Worm (Caenorhabditis elegans) whole organism, L4/young adult: ENCODE data around the gene T07C4.12.

Experiments used
- W03F9.2 ChIP-seq: fragments of 150-350 bp; optimal IDR thresholded peaks from 2 replicates; lab custom pipeline; 2014; ENCODE audit warnings: missing biosample characterization, missing genetic modification characterization
- dao-5 ChIP-seq: sonication (generic microtip); optimal IDR thresholded peaks from 2 replicates; lab custom pipeline; 2016; ENCODE audit warnings: missing genotype, missing genetic modification characterization, moderate library complexity, missing compliant biosample characterization
- him-1 ChIP-seq: sonication (generic microtip); optimal IDR thresholded peaks from 2 replicates; lab custom pipeline; 2016; ENCODE audit warnings: missing genotype, missing genetic modification reagents, missing genetic modification characterization, missing compliant biosample characterization

The T07C4.12 gene

ce11 chrIII:10332560-10332959 is at the start of gene T07C4.12:
Gene T07C4.12 (minus strand): TSS chrIII:10332660.
- TF ChIP-seq W03F9.2 (no peak), him-1 (tag; lab: Kevin White, UChicago) (no peak), dao-5 (no peak)

ce11 chrIII:10381473-10381872 is 49.0 kb upstream of the T07C4.12 start, which contains the start of gene C38H2.2:
Gene C38H2.2 (plus strand): TSS chrIII:10381773.
- TF ChIP-seq dao-5 (no peak), W03F9.2 (no peak), him-1 (tag; lab: Kevin White, UChicago) (no peak)

ce11 chrIII:10380640-10381039 is 48.2 kb upstream of the T07C4.12 start:
- TF ChIP-seq him-1 (tag; lab: Kevin White, UChicago) = no peak
- TF ChIP-seq W03F9.2 = no peak
- TF ChIP-seq dao-5 = no peak

ce11 chrIII:10379632-10380031 is 47.2 kb upstream of the T07C4.12 start:
- no peak for TF ChIP-seq dao-5
- no peak for TF ChIP-seq him-1 (tag; lab: Kevin White, UChicago)
- no peak for TF ChIP-seq W03F9.2

ce11 chrIII:10378899-10379298 is 46.4 kb upstream of the T07C4.12 start:
- no peak for TF ChIP-seq dao-5
- TF ChIP-seq W03F9.2 = no peak
- no peak for TF ChIP-seq him-1 (tag; lab: Kevin White, UChicago)

ce11 chrIII:10376041-10376440 is 43.6 kb upstream of the T07C4.12 start:
- no peak for TF ChIP-seq him-1 (tag; lab: Kevin White, UChicago)
- no peak for TF ChIP-seq dao-5
- TF ChIP-seq W03F9.2 = no peak

- TF ChIP-seq W03F9.2 = no peak
- TF ChIP-seq dao-5 = no peak
- no peak for TF ChIP-seq him-1 (tag; lab: Kevin White, UChicago)
Observed at ce11 chrIII:10373845-10374244, 41.4 kb upstream of the T07C4.12 start.

- TF ChIP-seq W03F9.2 (no peak), dao-5 (no peak), him-1 (tag; lab: Kevin White, UChicago) (no peak)
Observed at ce11 chrIII:10367355-10367909, 35.0 kb upstream of the T07C4.12 start.

- TF ChIP-seq W03F9.2 = no peak
- no peak for TF ChIP-seq dao-5
- no peak for TF ChIP-seq him-1 (tag; lab: Kevin White, UChicago)
Observed at ce11 chrIII:10364656-10365055, 32.2 kb upstream of the T07C4.12 start, which contains the start of gene tbc-8. Gene tbc-8 (plus strand): TSS chrIII:10364956.

- TF ChIP-seq dao-5 (no peak), W03F9.2 (no peak), him-1 (tag; lab: Kevin White, UChicago) (no peak)
Observed at ce11 chrIII:10362920-10363319, 30.5 kb upstream of the T07C4.12 start.

ce11 chrIII:10361456-10361855 is 29.0 kb upstream of the T07C4.12 start:
- TF ChIP-seq dao-5 (no peak), W03F9.2 (no peak), him-1 (tag; lab: Kevin White, UChicago) (no peak)

ce11 chrIII:10359916-10360315 is 27.5 kb upstream of the T07C4.12 start:
- TF ChIP-seq him-1 (tag; lab: Kevin White, UChicago) (no peak), W03F9.2 (no peak), dao-5 (no peak)

ce11 chrIII:10358751-10359150 is 26.3 kb upstream of the T07C4.12 start:
- no peak for TF ChIP-seq him-1 (tag; lab: Kevin White, UChicago)
- no peak for TF ChIP-seq dao-5
- no peak for TF ChIP-seq W03F9.2

- TF ChIP-seq dao-5 (no peak), W03F9.2 (peak; percentile 57)
Observed at ce11 chrIII:10357598-10358186, 25.2 kb upstream of the T07C4.12 start, which contains the start of gene umps-1. Gene umps-1 (minus strand): TSS chrIII:10357648.

- TF ChIP-seq W03F9.2 (no peak), him-1 (tag; lab: Kevin White, UChicago) (no peak), dao-5 (no peak)
Observed at ce11 chrIII:10355382-10355781, 22.9 kb upstream of the T07C4.12 start, which contains the start of gene spp-1. Gene spp-1 (minus strand): TSS chrIII:10355668.

ce11 chrIII:10354591-10354990 is 22.1 kb upstream of the T07C4.12 start:
- TF ChIP-seq dao-5 (no peak), W03F9.2 (no peak), him-1 (tag; lab: Kevin White, UChicago) (no peak)
